Worm (Caenorhabditis elegans): ENCODE results near the gene F57G9.7.

DNA sequence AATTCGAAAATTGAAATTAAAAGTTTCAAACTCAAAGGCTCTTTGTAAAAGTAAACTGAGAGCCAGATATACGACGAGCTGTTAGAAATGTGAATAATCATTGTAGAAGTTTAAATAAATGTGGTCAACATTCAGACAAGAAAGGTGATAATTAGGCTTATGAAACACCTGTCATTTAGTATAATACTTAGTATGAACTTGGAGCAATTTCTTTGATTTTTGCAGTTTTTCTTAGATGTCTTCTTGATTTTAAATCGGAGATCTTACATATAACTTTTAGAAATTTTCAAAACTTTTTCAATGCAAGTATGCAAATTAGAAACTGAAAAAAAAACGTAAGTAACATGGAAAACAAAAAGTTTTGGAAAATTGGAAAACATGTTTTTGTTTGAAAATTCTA, 8.8 kb upstream of the F57G9.7 start, which contains the start of gene sre-30:
- TF ChIP-seq klf-2 (GFP tag; conservative IDR thresholded peaks at IDR 0.05) (no peak), cog-1 (tag; optimal IDR thresholded peaks at IDR 0.05) (no peak), ref-1 (GFP tag; conservative IDR thresholded peaks at IDR 0.05) (no peak), ztf-29 (GFP tag; IDR thresholded peaks at IDR 0.05) (no peak), med-1 (GFP tag; optimal IDR thresholded peaks at IDR 0.05; ENCODE audit: insufficient read depth) (no peak), ztf-23 (GFP tag; IDR thresholded peaks at IDR 0.05) (no peak), tab-1 (GFP tag; IDR thresholded peaks at IDR 0.05) (no peak)

Data from whole organism, midembryonic.